Fruit fly (Drosophila melanogaster) whole organism, embryonic: Measurements from ENCODE around the gene Arpc4.

ENCODE experiments used
- Abd-B ChIP-seq: fragments of 200-800 bp; sonication (Bioruptor generic); optimal IDR thresholded peaks from 2 replicates; lab custom pipeline; 2018; ENCODE audit warnings: missing biosample characterization, mild to moderate bottlenecking, missing genetic modification characterization, moderate library complexity
- Bdp1 ChIP-seq: fragments of 200-800 bp; sonication (Bioruptor generic); optimal IDR thresholded peaks from 3 replicates; lab custom pipeline; 2016; ENCODE audit warnings: missing biosample characterization, missing genetic modification characterization
- C15 ChIP-seq: fragments of 200-800 bp; sonication (Bioruptor generic); IDR thresholded peaks from 3 replicates; pipeline ENCODE4 v1.3.6; 2022; ENCODE audit warnings: missing biosample characterization, missing genetic modification characterization
- CG10274 ChIP-seq: fragments of 200-800 bp; sonication (Bioruptor generic); optimal IDR thresholded peaks from 3 replicates; lab custom pipeline; 2017; ENCODE audit warnings: missing biosample characterization, mild to moderate bottlenecking, missing genetic modification characterization
- CG11247 ChIP-seq: fragments of 200-800 bp; sonication (Bioruptor generic); IDR thresholded peaks from 2 replicates; pipeline ENCODE4 v1.3.6; 2022; ENCODE audit warnings: missing biosample characterization, missing genetic modification characterization
- CG11456 ChIP-seq: fragments of 200-800 bp; sonication (Bioruptor generic); IDR thresholded peaks from 3 replicates; pipeline ENCODE4 v1.3.6; 2022; ENCODE audit warnings: missing biosample characterization, missing genetic modification characterization
- CG12071 ChIP-seq: fragments of 200-800 bp; sonication (Bioruptor generic); optimal IDR thresholded peaks from 3 replicates; lab custom pipeline; 2018; ENCODE audit warnings: missing biosample characterization, mild to moderate bottlenecking, missing genetic modification characterization
- CG14710 ChIP-seq: fragments of 200-800 bp; sonication (Bioruptor generic); optimal IDR thresholded peaks from 3 replicates; lab custom pipeline; 2019; ENCODE audit warnings: missing biosample characterization, mild to moderate bottlenecking, missing genetic modification characterization, moderate library complexity
- CG3407 ChIP-seq: fragments of 200-800 bp; sonication (Bioruptor generic); optimal IDR thresholded peaks from 2 replicates; lab custom pipeline; 2018; ENCODE audit warnings: missing biosample characterization, mild to moderate bottlenecking, missing genetic modification characterization
- CG4424 ChIP-seq: fragments of 200-800 bp; sonication (Bioruptor generic); optimal IDR thresholded peaks from 3 replicates; lab custom pipeline; 2016; ENCODE audit warnings: missing biosample characterization, missing genetic modification characterization
- CG4617 ChIP-seq: fragments of 200-800 bp; sonication (Bioruptor generic); optimal IDR thresholded peaks from 3 replicates; lab custom pipeline; 2016; ENCODE audit warnings: missing biosample characterization, missing genetic modification characterization, borderline replicate concordance
- CG4820 ChIP-seq: fragments of 200-800 bp; sonication (Bioruptor generic); optimal IDR thresholded peaks from 3 replicates; lab custom pipeline; 2016; ENCODE audit warnings: missing biosample characterization, missing genetic modification characterization
- CG8281 ChIP-seq: fragments of 200-800 bp; sonication (Bioruptor generic); optimal IDR thresholded peaks from 2 replicates; lab custom pipeline; 2018; ENCODE audit warnings: missing biosample characterization, mild to moderate bottlenecking, missing genetic modification characterization, moderate library complexity
- Chrac-16 ChIP-seq: fragments of 200-800 bp; sonication (Bioruptor generic); optimal IDR thresholded peaks from 3 replicates; lab custom pipeline; 2016; ENCODE audit warnings: missing biosample characterization, missing genetic modification characterization
- CoRest ChIP-seq: fragments of 200-800 bp; sonication (Bioruptor generic); optimal IDR thresholded peaks from 3 replicates; lab custom pipeline; 2018; ENCODE audit warnings: missing biosample characterization, mild to moderate bottlenecking, missing genetic modification characterization, moderate library complexity
- E2f1 ChIP-seq: fragments of 200-800 bp; sonication (Bioruptor generic); IDR thresholded peaks from 2 replicates; pipeline ENCODE4 v1.3.6; 2022; ENCODE audit warnings: missing biosample characterization, missing genetic modification characterization
- E2f2 ChIP-seq: fragments of 200-800 bp; sonication (Bioruptor generic); IDR thresholded peaks from 2 replicates; pipeline ENCODE4 v1.3.6; 2022; ENCODE audit warnings: missing biosample characterization, missing genetic modification characterization
- H15 ChIP-seq: fragments of 200-800 bp; sonication (Bioruptor generic); IDR thresholded peaks from 3 replicates; pipeline ENCODE4 v1.3.6; 2022; ENCODE audit warnings: missing biosample characterization, missing genetic modification characterization
- Hmr ChIP-seq: fragments of 200-800 bp; sonication (Bioruptor generic); optimal IDR thresholded peaks from 3 replicates; lab custom pipeline; 2017; ENCODE audit warnings: mild to moderate bottlenecking, missing biosample characterization, missing genetic modification reagents, missing genetic modification characterization
- Jarid2 ChIP-seq: fragments of 200-800 bp; sonication (Bioruptor generic); optimal IDR thresholded peaks from 3 replicates; lab custom pipeline; 2017; ENCODE audit warnings: mild to moderate bottlenecking, missing biosample characterization, missing genetic modification reagents, missing genetic modification characterization
- Med ChIP-seq: fragments of 200-800 bp; sonication (Bioruptor generic); peaks from one replicate; lab custom pipeline; 2016; ENCODE audit warnings: missing biosample characterization, missing genetic modification characterization, mild to moderate bottlenecking, inconsistent platforms, moderate library complexity
- Oaz ChIP-seq: fragments of 200-800 bp; sonication (Bioruptor generic); IDR thresholded peaks from 2 replicates; pipeline ENCODE4 v1.3.6; 2022; ENCODE audit warnings: missing biosample characterization, missing genetic modification characterization
- Pdp1 ChIP-seq, 2 experiments: fragments of 200-800 bp; sonication (Bioruptor generic); optimal IDR thresholded peaks; 3 replicates each; lab custom pipeline; 2016; ENCODE audit warnings: missing biosample characterization in 2 of 2, missing genetic modification characterization in 2 of 2, mild to moderate bottlenecking in 1 of 2, moderate library complexity in 1 of 2
- Ptx1 ChIP-seq: fragments of 200-800 bp; sonication (Bioruptor generic); IDR thresholded peaks from 2 replicates; pipeline ENCODE4 v1.3.6; 2022; ENCODE audit warnings: missing biosample characterization, missing genetic modification characterization
- Rx ChIP-seq: fragments of 200-800 bp; sonication (Bioruptor generic); IDR thresholded peaks from 2 replicates; pipeline ENCODE4 v1.3.6; 2022; ENCODE audit warnings: missing biosample characterization, missing genetic modification characterization
- Sin3A ChIP-seq: fragments of >200 bp; optimal IDR thresholded peaks from 2 replicates; lab custom pipeline; 2018
- Six4 ChIP-seq: fragments of 200-800 bp; sonication (Bioruptor generic); optimal IDR thresholded peaks from 2 replicates; lab custom pipeline; 2016; ENCODE audit warnings: missing biosample characterization, missing genetic modification characterization
- Spps ChIP-seq: fragments of 200-800 bp; sonication (Bioruptor generic); optimal IDR thresholded peaks from 2 replicates; lab custom pipeline; 2018; ENCODE audit warnings: missing biosample characterization, mild to moderate bottlenecking, missing genetic modification characterization
- al ChIP-seq: fragments of 200-800 bp; sonication (Bioruptor generic); IDR thresholded peaks from 2 replicates; pipeline ENCODE4 v1.3.6; 2022; ENCODE audit warnings: missing biosample characterization, missing genetic modification characterization
- ase ChIP-seq: fragments of 200-800 bp; sonication (Bioruptor generic); IDR thresholded peaks from 3 replicates; pipeline ENCODE4 v1.3.6; 2022; ENCODE audit warnings: missing biosample characterization, missing genetic modification characterization
- ash1 ChIP-seq: fragments of 200-800 bp; sonication (Bioruptor generic); optimal IDR thresholded peaks from 2 replicates; lab custom pipeline; 2018; ENCODE audit warnings: missing biosample characterization, mild to moderate bottlenecking, missing genetic modification characterization
- cg ChIP-seq: fragments of 200-800 bp; sonication (Bioruptor generic); optimal IDR thresholded peaks from 3 replicates; lab custom pipeline; 2019; ENCODE audit warnings: missing biosample characterization, mild to moderate bottlenecking, missing genetic modification characterization, moderate library complexity
- chn ChIP-seq: fragments of 200-800 bp; sonication (Bioruptor generic); optimal IDR thresholded peaks from 2 replicates; lab custom pipeline; 2016; ENCODE audit warnings: missing biosample characterization, missing genetic modification characterization
- crp ChIP-seq, 2 experiments: fragments of 200-800 bp; sonication (Bioruptor generic); optimal IDR thresholded peaks; 2 replicates in 1 of 2; 3 replicates in 1 of 2; lab custom pipeline; 2017; ENCODE audit warnings: missing biosample characterization in 2 of 2, missing genetic modification characterization in 2 of 2, mild to moderate bottlenecking in 1 of 2, moderate library complexity in 1 of 2
- dm ChIP-seq: fragments of 200-800 bp; sonication (Bioruptor generic); optimal IDR thresholded peaks from 3 replicates; lab custom pipeline; 2016; ENCODE audit warnings: missing biosample characterization, missing genetic modification characterization
- dysf ChIP-seq: fragments of 200-800 bp; sonication (Bioruptor generic); IDR thresholded peaks from 3 replicates; pipeline ENCODE4 v1.3.6; 2022; ENCODE audit warnings: missing biosample characterization, missing genetic modification characterization
- ems ChIP-seq: fragments of 200-800 bp; sonication (Bioruptor generic); optimal IDR thresholded peaks from 3 replicates; lab custom pipeline; 2016; ENCODE audit warnings: missing biosample characterization, missing genetic modification characterization
- fd96Cb ChIP-seq: fragments of 200-800 bp; sonication (Bioruptor generic); optimal IDR thresholded peaks from 2 replicates; lab custom pipeline; 2018; ENCODE audit warnings: missing biosample characterization, mild to moderate bottlenecking, missing genetic modification characterization, moderate library complexity
- lilli ChIP-seq: fragments of 200-800 bp; sonication (Bioruptor generic); optimal IDR thresholded peaks from 3 replicates; lab custom pipeline; 2016; ENCODE audit warnings: missing biosample characterization, missing genetic modification characterization
- mam ChIP-seq: fragments of 200-800 bp; sonication (Bioruptor generic); optimal IDR thresholded peaks from 3 replicates; lab custom pipeline; 2016; ENCODE audit warnings: missing biosample characterization, missing genetic modification characterization
- mirr ChIP-seq: fragments of 200-800 bp; sonication (Bioruptor generic); optimal IDR thresholded peaks from 3 replicates; lab custom pipeline; 2018; ENCODE audit warnings: missing biosample characterization, mild to moderate bottlenecking, missing genetic modification characterization
- nmo ChIP-seq: fragments of 200-800 bp; sonication (Bioruptor generic); optimal IDR thresholded peaks from 2 replicates; lab custom pipeline; 2018; ENCODE audit warnings: missing biosample characterization, mild to moderate bottlenecking, missing genetic modification characterization, moderate library complexity
- pnt ChIP-seq: fragments of 200-800 bp; sonication (Bioruptor generic); optimal IDR thresholded peaks from 3 replicates; lab custom pipeline; 2016; ENCODE audit warnings: missing biosample characterization, missing genetic modification characterization
- pzg ChIP-seq: fragments of 200-800 bp; sonication (Bioruptor generic); optimal IDR thresholded peaks from 3 replicates; lab custom pipeline; 2018; ENCODE audit warnings: missing biosample characterization, mild to moderate bottlenecking, missing genetic modification characterization, moderate library complexity
- repo ChIP-seq: fragments of 200-800 bp; sonication (Bioruptor generic); optimal IDR thresholded peaks from 2 replicates; lab custom pipeline; 2016; ENCODE audit warnings: missing biosample characterization, missing genetic modification characterization
- row ChIP-seq: fragments of 200-800 bp; sonication (Bioruptor generic); IDR thresholded peaks from 3 replicates; pipeline ENCODE4 v1.3.6; 2022; ENCODE audit warnings: missing biosample characterization, missing genetic modification characterization
- run ChIP-seq: fragments of 200-800 bp; sonication (Bioruptor generic); optimal IDR thresholded peaks from 3 replicates; lab custom pipeline; 2018; ENCODE audit warnings: missing biosample characterization, mild to moderate bottlenecking, missing genetic modification characterization
- shn ChIP-seq: fragments of 200-800 bp; sonication (Bioruptor generic); optimal IDR thresholded peaks from 3 replicates; lab custom pipeline; 2016; ENCODE audit warnings: missing biosample characterization, missing genetic modification characterization
- slbo ChIP-seq: fragments of 200-800 bp; sonication (Bioruptor generic); IDR thresholded peaks from 2 replicates; pipeline ENCODE4 v1.3.6; 2022; ENCODE audit warnings: missing biosample characterization, missing genetic modification characterization
- tin ChIP-seq: fragments of 200-800 bp; sonication (Bioruptor generic); optimal IDR thresholded peaks from 3 replicates; lab custom pipeline; 2016; ENCODE audit warnings: missing biosample characterization, missing genetic modification characterization
- wor ChIP-seq: fragments of 200-800 bp; sonication (Bioruptor generic); IDR thresholded peaks from 2 replicates; pipeline ENCODE4 v1.3.6; 2022; ENCODE audit warnings: missing biosample characterization, missing genetic modification characterization
- zfh2 ChIP-seq: fragments of 200-800 bp; sonication (Bioruptor generic); optimal IDR thresholded peaks from 2 replicates; lab custom pipeline; 2016; ENCODE audit warnings: missing biosample characterization, missing genetic modification characterization

Arpc4 gene

dm6 chr2L:6124815-6125214 lies at the start of gene Arpc4:
Gene Arpc4, plus strand, starts transcription at chr2L:6125132.
- TF ChIP-seq fd96Cb (tag; lab: Kevin White, UChicago), result peak; percentile 47
- TF ChIP-seq Oaz (GFP tag; lab: Robert Waterston, UW), result peak; percentile 72
- peak; percentile 68 for TF ChIP-seq Hmr (GFP tag; lab: Kevin White, UChicago)
- no peak for TF ChIP-seq CG3407 (GFP tag; lab: Kevin White, UChicago)
- 0 out of 3 replicates have a peak, but pooled peaks have one; percentile 16 for TF ChIP-seq H15 (GFP tag; lab: Robert Waterston, UW)
- TF ChIP-seq row, result peak; percentile 82
- peak; percentile 60; the same call in 1 of the 2 replicates for TF ChIP-seq E2f1
- peak; percentile 15 for TF ChIP-seq Abd-B (GFP tag; lab: Kevin White, UChicago)
- TF ChIP-seq Pdp1 (GFP tag; optimal IDR thresholded peaks at IDR 0.05; lab: Kevin White, UChicago), result peak in 1 of 2 experiments; percentile 53
- TF ChIP-seq Med (GFP tag; lab: Kevin White, UChicago), result peak; percentile 92
- peak; percentile 37 for TF ChIP-seq shn (GFP tag; lab: Kevin White, UChicago)
- TF ChIP-seq CG11456 (GFP tag; lab: Robert Waterston, UW), result peak; percentile 83
- peak; percentile 66 for TF ChIP-seq nmo
- peak; percentile 19 for TF ChIP-seq repo (GFP tag; lab: Kevin White, UChicago)
- peak; percentile 26 for TF ChIP-seq Sin3A (lab: Kevin White, UChicago)
- TF ChIP-seq mirr, result no peak
- TF ChIP-seq C15 (GFP tag; lab: Robert Waterston, UW), result peak; percentile 54; the same call in 1 of the 3 replicates
- peak; percentile 22 for TF ChIP-seq CG4820 (GFP tag; lab: Kevin White, UChicago)
- TF ChIP-seq Six4 (GFP tag; lab: Kevin White, UChicago), result peak; percentile 39
- peak; percentile 27 for TF ChIP-seq Spps
- TF ChIP-seq CoRest (tag; lab: Kevin White, UChicago), result peak; percentile 55
- TF ChIP-seq crp (GFP tag; optimal IDR thresholded peaks at IDR 0.05; lab: Kevin White, UChicago), result no peak
- peak; percentile 72 for TF ChIP-seq CG14710 (tag; lab: Kevin White, UChicago)
- TF ChIP-seq CG4617 (GFP tag; lab: Kevin White, UChicago), result peak; percentile 72
- TF ChIP-seq tin (GFP tag; lab: Kevin White, UChicago), result peak; percentile 46
- TF ChIP-seq CG4424 (GFP tag; lab: Kevin White, UChicago), result peak; percentile 39
- TF ChIP-seq chn (GFP tag; lab: Kevin White, UChicago), result peak; percentile 23
- TF ChIP-seq zfh2 (GFP tag; lab: Kevin White, UChicago), result peak; percentile 61
- TF ChIP-seq pnt, result peak; percentile 38
- TF ChIP-seq mam, result peak; percentile 62
- TF ChIP-seq CG8281 (tag; lab: Kevin White, UChicago), result no peak
- TF ChIP-seq pzg (GFP tag; lab: Kevin White, UChicago), result peak; percentile 66
- peak; percentile 63 for TF ChIP-seq al (GFP tag; lab: Robert Waterston, UW)
- TF ChIP-seq Bdp1, result no peak
- TF ChIP-seq run, result no peak
- TF ChIP-seq CG12071 (GFP tag; lab: Kevin White, UChicago), result no peak
- TF ChIP-seq ash1, result no peak
- peak; percentile 80 for TF ChIP-seq Ptx1 (GFP tag; lab: Robert Waterston, UW)
- TF ChIP-seq lilli, result peak; percentile 64
- TF ChIP-seq slbo, result peak; percentile 85
- 0 out of 2 replicates have a peak, but pooled peaks have one; percentile 30 for TF ChIP-seq Rx
- TF ChIP-seq Jarid2 (GFP tag; lab: Kevin White, UChicago), result peak; percentile 29
- peak; percentile 60 for TF ChIP-seq CG11247 (GFP tag; lab: Robert Waterston, UW)
- no peak for TF ChIP-seq cg (GFP tag; lab: Kevin White, UChicago)
- TF ChIP-seq E2f2, result peak; percentile 71
- 0 out of 2 replicates have a peak, but pooled peaks have one; percentile 21 for TF ChIP-seq wor (GFP tag; lab: Robert Waterston, UW)
- peak; percentile 3 for TF ChIP-seq ems (GFP tag; lab: Kevin White, UChicago)
- TF ChIP-seq dysf (GFP tag; lab: Robert Waterston, UW), result peak; percentile 83
- peak; percentile 46; the same call in 1 of the 3 replicates for TF ChIP-seq ase (GFP tag; lab: Robert Waterston, UW)
- TF ChIP-seq dm (GFP tag; lab: Kevin White, UChicago), result peak; percentile 33
- no peak for TF ChIP-seq CG10274 (GFP tag; lab: Kevin White, UChicago)
- TF ChIP-seq Chrac-16, result peak; percentile 23
